Fruit fly (Drosophila melanogaster): ENCODE measurements around the gene tgo.

The tgo gene

dm6 chr3R:9033619-9034401 is 14.0 kb upstream of the tgo start (continued):
- TF ChIP-seq CG13296 (GFP tag; optimal IDR thresholded peaks at IDR 0.05) (peak; percentile 88), CG11085 (GFP tag; IDR thresholded peaks at IDR 0.05) (no peak), ci (GFP tag; IDR thresholded peaks at IDR 0.05) (peak; percentile 54; the same call in 1 of the 3 replicates), CG17802 (tag; optimal IDR thresholded peaks at IDR 0.05) (no peak), Fer3 (tag; optimal IDR thresholded peaks at IDR 0.05) (peak; percentile 73), CG1603 (tag; optimal IDR thresholded peaks at IDR 0.05) (peak; percentile 43), CG7786 (GFP tag; optimal IDR thresholded peaks at IDR 0.05) (peak; percentile 3), CG13894 (tag; optimal IDR thresholded peaks at IDR 0.05) (peak; percentile 72), wek (GFP tag; optimal IDR thresholded peaks at IDR 0.05) (no peak), zfh1 (GFP tag; IDR thresholded peaks at IDR 0.05) (peak; percentile 57), vnd (GFP tag; IDR thresholded peaks at IDR 0.05; ENCODE audit: partially characterized antibody) (no peak), mld (GFP tag; IDR thresholded peaks at IDR 0.05; ENCODE audit: partially characterized antibody) (no peak), nau (GFP tag; optimal IDR thresholded peaks at IDR 0.05) (peak; percentile 80), repo (GFP tag; optimal IDR thresholded peaks at IDR 0.05) (no peak), shn (GFP tag; optimal IDR thresholded peaks at IDR 0.05) (no peak), Eip74EF (GFP tag; optimal IDR thresholded peaks at IDR 0.05) (peak in 1 of 2 experiments; percentile 87), fd64A (GFP tag; optimal IDR thresholded peaks at IDR 0.05) (no peak), CG17829 (tag; optimal IDR thresholded peaks at IDR 0.05) (peak; percentile 92), CG2875 (GFP tag; optimal IDR thresholded peaks at IDR 0.05) (peak; percentile 69), Lim3 (GFP tag; IDR thresholded peaks at IDR 0.05) (no peak), CG15011 (GFP tag; optimal IDR thresholded peaks at IDR 0.05) (peak; percentile 79), nmo (GFP tag; optimal IDR thresholded peaks at IDR 0.05) (peak; percentile 88), ranshi (GFP tag; IDR thresholded peaks at IDR 0.05) (no peak; the same call in 1 of the 2 replicates), CG3065 (GFP tag; optimal IDR thresholded peaks at IDR 0.05) (peak; percentile 56), CG10366 (GFP tag; IDR thresholded peaks at IDR 0.05) (peak; percentile 16; the same call in 1 of the 2 replicates), hth (optimal IDR thresholded peaks at IDR 0.05) (no peak), hb (GFP tag; IDR thresholded peaks at IDR 0.05; ENCODE audit: partially characterized antibody) (no peak), CG12104 (GFP tag; optimal IDR thresholded peaks at IDR 0.05) (peak; percentile 86), CG8089 (GFP tag; optimal IDR thresholded peaks at IDR 0.05) (no peak), HLH4C (GFP tag; IDR thresholded peaks at IDR 0.05; ENCODE audit: partially characterized antibody) (no peak; the same call in 2 of the 3 replicates), wdn (GFP tag; IDR thresholded peaks at IDR 0.05) (no peak), CG1832 (GFP tag; optimal IDR thresholded peaks at IDR 0.05) (no peak), D (optimal IDR thresholded peaks at IDR 0.05) (no peak), D (GFP tag; optimal IDR thresholded peaks at IDR 0.05) (peak; percentile 76), run (tag; optimal IDR thresholded peaks at IDR 0.05) (peak; percentile 76), CG17385 (GFP tag; optimal IDR thresholded peaks at IDR 0.05) (peak; percentile 83), jigr1 (GFP tag; IDR thresholded peaks at IDR 0.05) (peak; percentile 40; the same call in 1 of the 3 replicates), Dad (GFP tag; optimal IDR thresholded peaks at IDR 0.05) (peak; percentile 47), CG8290 (GFP tag; optimal IDR thresholded peaks at IDR 0.05) (peak; percentile 50), CG8290 (tag; optimal IDR thresholded peaks at IDR 0.05) (peak; percentile 62 to 88), CG43689 (GFP tag; IDR thresholded peaks at IDR 0.05) (no peak), CG7839 (tag; optimal IDR thresholded peaks at IDR 0.05) (peak; percentile 88), salm (tag; optimal IDR thresholded peaks at IDR 0.05) (peak; percentile 79), Sin3A (optimal IDR thresholded peaks at IDR 0.05) (no peak), phol (tag; optimal IDR thresholded peaks at IDR 0.05) (peak; percentile 87), NC2β (GFP tag; optimal IDR thresholded peaks at IDR 0.05) (peak; percentile 49), CG12659 (GFP tag; optimal IDR thresholded peaks at IDR 0.05) (peak; percentile 91), grau (tag; optimal IDR thresholded peaks at IDR 0.05) (peak; percentile 90), CrebB (tag; optimal IDR thresholded peaks at IDR 0.05) (peak; percentile 40), CG3163 (GFP tag; optimal IDR thresholded peaks at IDR 0.05) (peak; percentile 32)

Data from whole organism, embryonic.